Fruit fly (Drosophila melanogaster) S2 (cell line): ENCODE measurements around the gene CG7512.

ENCODE experiments used
- CG8478 ChIP-seq: fragments of >200 bp; optimal IDR thresholded peaks from 2 replicates; lab custom pipeline; 2018
- CTCF ChIP-seq, 2 experiments: fragments of >200 bp; optimal IDR thresholded peaks; 2 replicates each; lab custom pipeline; 2018

- no peak for TF ChIP-seq CG8478
- no peak for TF ChIP-seq CTCF (optimal IDR thresholded peaks at IDR 0.05; lab: Kevin White, UChicago)
Measured at dm6 chr3L:11539511-11540329, 26.2 kb downstream of the CG7512 start.
